Worm (Caenorhabditis elegans) whole organism, young adult: Measurements from ENCODE around the gene F35D2.6.

Experiments
- B0019.2 ChIP-seq: fragments of 200-800 bp; sonication (Bioruptor generic); conservative IDR thresholded peaks from 2 replicates; pipeline ENCODE4 v1.3.6; 2022; ENCODE audit warnings: missing genetic modification reagents, missing genetic modification characterization, missing compliant biosample characterization
- C06A6.2 ChIP-seq: fragments of 200-800 bp; sonication (Bioruptor generic); conservative IDR thresholded peaks from 2 replicates; pipeline ENCODE4 v1.3.6; 2022; ENCODE audit warnings: missing genetic modification characterization, missing compliant biosample characterization
- D2030.7 ChIP-seq: fragments of 200-800 bp; sonication (Bioruptor generic); IDR thresholded peaks from 2 replicates; pipeline ENCODE4 v1.3.6; 2022; ENCODE audit warnings: missing genetic modification reagents, missing genetic modification characterization, missing compliant biosample characterization
- F10E7.11 ChIP-seq: sonication (generic microtip); optimal IDR thresholded peaks from 2 replicates; lab custom pipeline; 2017; ENCODE audit warnings: mild to moderate bottlenecking, missing genetic modification characterization, moderate library complexity, missing compliant biosample characterization
- F22D6.2 ChIP-seq: sonication (generic microtip); optimal IDR thresholded peaks from 2 replicates; lab custom pipeline; 2016; ENCODE audit warnings: mild to moderate bottlenecking, missing genetic modification characterization, missing compliant biosample characterization
- F33H1.4 ChIP-seq: fragments of 200-800 bp; sonication (Bioruptor generic); IDR thresholded peaks from 2 replicates; pipeline ENCODE4 v1.3.6; 2022; ENCODE audit warnings: missing genetic modification reagents, missing genetic modification characterization, missing compliant biosample characterization
- F49E8.2 ChIP-seq: sonication (generic microtip); optimal IDR thresholded peaks from 3 replicates; lab custom pipeline; 2017; ENCODE audit warnings: missing genetic modification characterization, mild to moderate bottlenecking, missing compliant biosample characterization, antibody characterized with exemption, moderate library complexity; ENCODE audit not compliant: insufficient read depth
- K12H6.12 ChIP-seq: fragments of 200-800 bp; sonication (Bioruptor generic); optimal IDR thresholded peaks from 2 replicates; lab custom pipeline; 2018; ENCODE audit warnings: mild to moderate bottlenecking, missing genetic modification characterization, missing compliant biosample characterization
- Y56A3A.18 ChIP-seq: fragments of 200-800 bp; sonication (Bioruptor generic); IDR thresholded peaks from 2 replicates; pipeline ENCODE4 v1.3.6; 2022; ENCODE audit warnings: missing genetic modification reagents, missing genetic modification characterization, missing compliant biosample characterization
- Y79H2A.3 ChIP-seq: fragments of 200-800 bp; sonication (Bioruptor generic); conservative IDR thresholded peaks from 2 replicates; pipeline ENCODE4 v1.3.6; 2022; ENCODE audit warnings: missing genetic modification reagents, missing genetic modification characterization, missing compliant biosample characterization
- ama-1 ChIP-seq, 3 experiments: fragments of 150-350 bp in 1 of 3; sonication (generic microtip) in 2 of 3; optimal IDR thresholded peaks; 2 replicates each; lab custom pipeline; 2014 to 2018; ENCODE audit warnings: missing biosample characterization in 2 of 3, missing genetic modification characterization in 2 of 3, missing genetic modification reagents in 2 of 3
- atf-7 ChIP-seq: sonication (generic microtip); optimal IDR thresholded peaks from 2 replicates; lab custom pipeline; 2017; ENCODE audit warnings: mild to moderate bottlenecking, missing genetic modification characterization, missing compliant biosample characterization
- attf-3 ChIP-seq: fragments of 200-800 bp; sonication (Bioruptor generic); conservative IDR thresholded peaks from 2 replicates; pipeline ENCODE4 v1.3.6; 2022; ENCODE audit warnings: missing genetic modification reagents, missing genetic modification characterization, missing compliant biosample characterization
- ceh-100 ChIP-seq: fragments of 200-800 bp; sonication (Bioruptor generic); IDR thresholded peaks from 2 replicates; pipeline ENCODE4 v1.3.6; 2022; ENCODE audit warnings: missing genetic modification reagents, missing genetic modification characterization, missing compliant biosample characterization
- ceh-27 ChIP-seq: fragments of 200-800 bp; sonication (Bioruptor generic); optimal IDR thresholded peaks from 2 replicates; lab custom pipeline; 2018; ENCODE audit warnings: mild to moderate bottlenecking, missing genetic modification characterization, moderate library complexity, missing compliant biosample characterization
- ceh-40 ChIP-seq: fragments of 200-800 bp; sonication (Bioruptor generic); IDR thresholded peaks from 2 replicates; pipeline ENCODE4 v1.3.6; 2022; ENCODE audit warnings: missing genetic modification characterization, missing compliant biosample characterization
- die-1 ChIP-seq: sonication (generic microtip); optimal IDR thresholded peaks from 2 replicates; lab custom pipeline; 2016; ENCODE audit warnings: missing genotype, mild to moderate bottlenecking, missing genetic modification characterization, missing compliant biosample characterization
- efl-1 ChIP-seq: fragments of 150-350 bp; optimal IDR thresholded peaks from 2 replicates; lab custom pipeline; 2014; ENCODE audit warnings: missing biosample characterization, missing genetic modification reagents, missing genetic modification characterization
- egl-18 ChIP-seq: fragments of 200-800 bp; sonication (Bioruptor generic); IDR thresholded peaks from 2 replicates; pipeline ENCODE4 v1.3.6; 2022; ENCODE audit warnings: missing genetic modification reagents, missing genetic modification characterization, missing compliant biosample characterization
- ets-4 ChIP-seq: fragments of 200-800 bp; sonication (Bioruptor generic); optimal IDR thresholded peaks from 2 replicates; lab custom pipeline; 2018; ENCODE audit warnings: mild to moderate bottlenecking, missing genetic modification characterization, missing compliant biosample characterization
- hsf-1 ChIP-seq: fragments of 200-800 bp; sonication (Bioruptor generic); IDR thresholded peaks from 2 replicates; pipeline ENCODE4 v1.3.6; 2022; ENCODE audit warnings: missing genetic modification reagents, missing genetic modification characterization, missing compliant biosample characterization
- lag-1 ChIP-seq: fragments of 200-800 bp; sonication (Bioruptor generic); IDR thresholded peaks from 2 replicates; pipeline ENCODE4 v1.3.6; 2022; ENCODE audit warnings: missing genetic modification reagents, missing genetic modification characterization, missing compliant biosample characterization
- let-607 ChIP-seq, 2 experiments: fragments of 200-800 bp in 1 of 2; sonication (Bioruptor generic) in 1 of 2; sonication (generic microtip) in 1 of 2; optimal IDR thresholded peaks; 2 replicates each; lab custom pipeline; 2016 to 2018; ENCODE audit warnings: mild to moderate bottlenecking in 2 of 2, missing compliant biosample characterization in 2 of 2, missing genetic modification characterization in 2 of 2, moderate library complexity in 2 of 2, missing genotype in 1 of 2
- lin-26 ChIP-seq: fragments of 200-800 bp; sonication (Bioruptor generic); IDR thresholded peaks from 2 replicates; pipeline ENCODE4 v1.3.6; 2022; ENCODE audit warnings: missing genetic modification reagents, missing genetic modification characterization, missing compliant biosample characterization
- madf-3 ChIP-seq: fragments of 200-800 bp; sonication (Bioruptor generic); IDR thresholded peaks from 2 replicates; pipeline ENCODE4 v1.3.6; 2022; ENCODE audit warnings: missing genetic modification reagents, missing genetic modification characterization, missing compliant biosample characterization
- nhr-120 ChIP-seq: fragments of 200-800 bp; sonication (Bioruptor generic); IDR thresholded peaks from 2 replicates; pipeline ENCODE4 v1.3.6; 2022; ENCODE audit warnings: missing genetic modification characterization, missing compliant biosample characterization
- pha-4 ChIP-seq: fragments of 150-350 bp; sonication (generic microtip); optimal IDR thresholded peaks from 2 replicates; lab custom pipeline; 2014; ENCODE audit warnings: missing biosample characterization, missing genetic modification reagents, missing genetic modification characterization
- repo-1 ChIP-seq: sonication (generic microtip); optimal IDR thresholded peaks from 2 replicates; lab custom pipeline; 2017; ENCODE audit warnings: mild to moderate bottlenecking, missing genetic modification characterization, missing compliant biosample characterization
- sdz-38 ChIP-seq: sonication (generic microtip); optimal IDR thresholded peaks from 2 replicates; lab custom pipeline; 2016; ENCODE audit warnings: missing genotype, missing genetic modification characterization, missing compliant biosample characterization
- snpc-1.3 ChIP-seq: sonication (generic microtip); optimal IDR thresholded peaks from 2 replicates; lab custom pipeline; 2017; ENCODE audit warnings: missing genetic modification characterization, mild to moderate bottlenecking, missing compliant biosample characterization, antibody characterized with exemption, moderate library complexity, missing genotype, missing genetic modification reagents; ENCODE audit not compliant: insufficient read depth
- snpc-4 ChIP-seq, 5 experiments: fragments of 150-350 bp in 1 of 5; sonication (generic microtip) in 4 of 5; optimal IDR thresholded peaks; 2 replicates each; lab custom pipeline; 2014 to 2018; ENCODE audit warnings: missing genetic modification characterization in 5 of 5, missing biosample characterization in 3 of 5, antibody characterized with exemption in 2 of 5, mild to moderate bottlenecking in 2 of 5, missing compliant biosample characterization in 2 of 5, missing genotype in 2 of 5, moderate library complexity in 2 of 5, missing genetic modification reagents in 1 of 5
- sptf-2 ChIP-seq: fragments of 200-800 bp; sonication (Bioruptor generic); optimal IDR thresholded peaks from 2 replicates; lab custom pipeline; 2018; ENCODE audit warnings: mild to moderate bottlenecking, missing genetic modification characterization, missing compliant biosample characterization
- ztf-28 ChIP-seq: fragments of 200-800 bp; sonication (Bioruptor generic); IDR thresholded peaks from 2 replicates; pipeline ENCODE4 v1.3.6; 2022; ENCODE audit warnings: missing genetic modification reagents, missing genetic modification characterization, missing compliant biosample characterization

The F35D2.6 gene

DNA sequence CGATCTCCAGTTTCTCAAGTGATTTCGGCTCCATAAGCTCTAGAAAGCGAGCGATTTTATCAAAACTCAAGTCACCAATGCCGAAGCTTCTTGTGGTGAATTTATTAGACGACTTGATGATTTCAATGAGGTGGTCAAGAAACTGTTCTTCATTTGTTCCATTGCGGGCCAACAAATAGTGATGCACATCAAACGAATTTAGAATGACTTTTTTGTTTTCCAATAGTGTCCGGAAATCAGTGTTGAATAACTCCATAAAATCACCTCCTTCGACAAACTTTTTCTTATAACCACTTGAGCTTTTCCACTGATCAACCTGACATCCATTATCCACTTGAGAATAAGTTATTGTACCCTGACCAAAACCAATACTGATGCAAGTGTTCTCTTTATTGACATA, 30.2 kb upstream of the F35D2.6 start:
- no peak for TF ChIP-seq snpc-1.3 (tag; lab: Kevin White, UChicago)
- no peak for TF ChIP-seq ceh-27 (GFP tag; lab: Kevin White, UChicago)
- TF ChIP-seq atf-7 (tag; lab: Kevin White, UChicago): no peak
- TF ChIP-seq C06A6.2 (GFP tag; lab: Robert Waterston, UW): no peak
- TF ChIP-seq pha-4 (tag; lab: Kevin White, UChicago): no peak

DNA sequence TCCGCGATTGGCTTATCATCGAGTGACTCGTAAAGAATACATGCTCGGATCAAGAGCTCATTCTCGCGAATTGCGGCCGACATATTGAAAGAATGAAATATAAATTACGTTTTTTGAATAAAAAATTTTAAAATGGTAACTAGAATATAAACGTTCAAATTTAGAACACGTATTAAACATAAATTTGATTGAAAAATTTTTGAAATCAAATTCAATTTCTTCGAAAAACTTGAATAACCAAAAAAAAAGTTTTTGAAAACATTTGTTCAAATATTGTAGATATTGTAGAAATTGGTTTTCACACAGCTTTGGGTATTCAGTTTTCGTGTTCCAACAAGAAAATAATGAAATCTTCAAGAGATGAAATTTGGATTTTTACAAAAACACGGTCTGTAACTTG, 29.5 kb upstream of the F35D2.6 start, which contains the start of gene fbxa-224:
Gene fbxa-224 (minus strand): TSS at position 101 of the 400 bp plus-strand sequence.
- TF ChIP-seq F22D6.2: no peak
- TF ChIP-seq snpc-4 (GFP tag; optimal IDR thresholded peaks at IDR 0.05; lab: Kevin White, UChicago): no peak
- TF ChIP-seq snpc-4 (tag; optimal IDR thresholded peaks at IDR 0.05; lab: Kevin White, UChicago): no peak
- no peak for TF ChIP-seq repo-1 (tag; lab: Kevin White, UChicago)
- TF ChIP-seq sdz-38 (tag; lab: Kevin White, UChicago): no peak
- TF ChIP-seq attf-3 (GFP tag; lab: Robert Waterston, UW): no peak
- no peak for TF ChIP-seq hsf-1 (GFP tag; lab: Robert Waterston, UW)
- TF ChIP-seq Y79H2A.3 (GFP tag; lab: Robert Waterston, UW): no peak
- no peak for TF ChIP-seq ztf-28 (GFP tag; lab: Robert Waterston, UW)
- no peak for TF ChIP-seq K12H6.12 (tag; lab: Kevin White, UChicago)
- TF ChIP-seq ceh-40 (GFP tag; lab: Robert Waterston, UW): no peak
- no peak for TF ChIP-seq lin-26 (GFP tag; lab: Robert Waterston, UW)
- TF ChIP-seq ama-1 (optimal IDR thresholded peaks at IDR 0.05; lab: Kevin White, UChicago): no peak
- no peak for TF ChIP-seq ama-1 (GFP tag; optimal IDR thresholded peaks at IDR 0.05; lab: Kevin White, UChicago)
- no peak for TF ChIP-seq lag-1 (GFP tag; lab: Robert Waterston, UW)
- TF ChIP-seq nhr-120: no peak
- no peak for TF ChIP-seq ceh-100
- no peak for TF ChIP-seq F49E8.2 (tag; lab: Kevin White, UChicago)
- TF ChIP-seq let-607 (tag; optimal IDR thresholded peaks at IDR 0.05; lab: Kevin White, UChicago): no peak
- no peak for TF ChIP-seq Y56A3A.18 (GFP tag; lab: Robert Waterston, UW)
- no peak for TF ChIP-seq die-1 (tag; lab: Kevin White, UChicago)
- no peak for TF ChIP-seq F33H1.4 (GFP tag; lab: Robert Waterston, UW)

DNA sequence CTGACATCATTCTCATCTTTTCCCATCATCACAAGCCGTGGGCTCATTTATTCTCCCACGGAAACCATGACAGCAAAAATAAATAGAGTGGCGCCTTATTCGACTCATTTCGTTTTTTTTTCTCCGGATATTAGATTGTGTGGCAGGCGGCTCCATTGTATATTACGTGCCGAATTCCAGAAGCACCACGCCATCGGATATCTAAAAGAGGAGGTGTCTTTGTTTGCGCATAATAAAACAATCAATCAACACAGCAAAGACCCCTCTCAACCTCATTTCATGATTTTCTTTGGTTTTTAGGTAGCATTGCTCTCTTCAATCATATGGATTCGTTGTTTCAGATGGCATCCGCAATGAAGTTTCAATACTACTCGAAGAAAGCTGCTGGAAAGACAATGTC, 28.5 kb upstream of the F35D2.6 start, which contains the start of gene tph-1:
Gene tph-1 (plus strand): TSS at position 301 of the 400 bp plus-strand sequence.
- no peak for TF ChIP-seq hsf-1 (GFP tag; lab: Robert Waterston, UW)
- TF ChIP-seq lag-1 (GFP tag; lab: Robert Waterston, UW): no peak
- no peak for TF ChIP-seq B0019.2 (GFP tag; lab: Robert Waterston, UW)
- no peak for TF ChIP-seq snpc-1.3 (tag; lab: Kevin White, UChicago)
- no peak for TF ChIP-seq D2030.7 (GFP tag; lab: Robert Waterston, UW)
- no peak for TF ChIP-seq madf-3
- no peak for TF ChIP-seq efl-1 (GFP tag; lab: Kevin White, UChicago)
- TF ChIP-seq ets-4 (GFP tag; lab: Kevin White, UChicago): no peak
- TF ChIP-seq egl-18 (GFP tag; lab: Robert Waterston, UW): no peak
- TF ChIP-seq F22D6.2: no peak
- no peak for TF ChIP-seq pha-4 (tag; lab: Kevin White, UChicago)
- TF ChIP-seq sptf-2 (GFP tag; lab: Kevin White, UChicago): no peak
- TF ChIP-seq die-1 (tag; lab: Kevin White, UChicago): no peak
- TF ChIP-seq F10E7.11: no peak
- TF ChIP-seq C06A6.2 (GFP tag; lab: Robert Waterston, UW): no peak
